Worm (Caenorhabditis elegans) whole organism, early embryonic: ENCODE measurements around the gene pdi-2.

Source experiments
- ama-1 ChIP-seq: fragments of 150-350 bp; optimal IDR thresholded peaks from 2 replicates; lab custom pipeline; 2014
- flt-1 ChIP-seq: fragments of 200-800 bp; sonication (Bioruptor generic); IDR thresholded peaks from 2 replicates; pipeline ENCODE4 v1.3.6; 2022; ENCODE audit warnings: missing genetic modification characterization, missing compliant biosample characterization
- scrt-1 ChIP-seq: fragments of 200-800 bp; sonication (Bioruptor generic); IDR thresholded peaks from 2 replicates; pipeline ENCODE4 v1.3.6; 2022; ENCODE audit warnings: missing genetic modification characterization, missing compliant biosample characterization

DNA sequence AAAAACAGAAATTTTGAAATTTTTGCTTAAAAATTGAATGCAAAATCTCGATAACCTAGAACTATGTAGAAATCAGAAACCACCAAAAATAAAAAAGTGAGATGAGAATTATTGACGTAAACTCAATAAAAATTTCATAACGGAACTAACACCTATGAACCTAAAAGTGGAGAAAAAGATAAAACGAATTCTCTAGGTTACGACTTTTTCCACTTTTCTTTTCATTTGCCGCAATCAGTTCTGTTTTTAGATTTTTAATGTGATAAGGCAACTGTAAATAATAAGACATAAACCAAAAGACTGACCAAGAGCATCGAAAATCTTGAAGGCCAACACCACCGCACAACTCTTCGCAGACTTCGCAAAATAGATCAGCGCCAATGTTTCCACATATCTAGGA lies 21.9 kb upstream of the pdi-2 start:
- TF ChIP-seq scrt-1 (no peak), ama-1 (lab: Kevin White, UChicago) (no peak), flt-1 (GFP tag; lab: Robert Waterston, UW) (no peak)
